Fruit fly (Drosophila melanogaster): Measurements from ENCODE around the gene bond.

Gene bond

dm6 chr3R:22597344-22597954, 47.0 kb downstream of the bond start (continued):
- TF ChIP-seq Opbp (GFP tag; IDR thresholded peaks at IDR 0.05; ENCODE audit: partially characterized antibody), result no peak
- no peak for TF ChIP-seq sc (optimal IDR thresholded peaks at IDR 0.05)
- TF ChIP-seq sc (GFP tag; optimal IDR thresholded peaks at IDR 0.05), result no peak
- peak; percentile 69; the same call in 1 of the 2 replicates for TF ChIP-seq wor (GFP tag; IDR thresholded peaks at IDR 0.05)
- TF ChIP-seq az2 (GFP tag; optimal IDR thresholded peaks at IDR 0.05), result peak; percentile 82
- TF ChIP-seq CG1602 (GFP tag; optimal IDR thresholded peaks at IDR 0.05), result peak; percentile 56
- peak; percentile 71 for TF ChIP-seq CG18599 (GFP tag; optimal IDR thresholded peaks at IDR 0.05)
- TF ChIP-seq gt (GFP tag; IDR thresholded peaks at IDR 0.05), result peak; percentile 31; the same call in 1 of the 2 replicates
- TF ChIP-seq CG9609 (GFP tag; optimal IDR thresholded peaks at IDR 0.05), result peak; percentile 23
- TF ChIP-seq tna (GFP tag; IDR thresholded peaks at IDR 0.05; ENCODE audit: partially characterized antibody), result no peak
- TF ChIP-seq CG3281 (GFP tag; optimal IDR thresholded peaks at IDR 0.05), result no peak
- TF ChIP-seq CG14014 (GFP tag; IDR thresholded peaks at IDR 0.05), result peak; percentile 76
- TF ChIP-seq croc (GFP tag; conservative IDR thresholded peaks at IDR 0.05), result peak; percentile 74
- TF ChIP-seq CG15011 (GFP tag; optimal IDR thresholded peaks at IDR 0.05), result no peak
- TF ChIP-seq Antp (GFP tag; optimal IDR thresholded peaks at IDR 0.05), result peak; percentile 79
- TF ChIP-seq Pdp1 (GFP tag; optimal IDR thresholded peaks at IDR 0.05), result peak; percentile 4 to 84
- TF ChIP-seq CG18619 (GFP tag; optimal IDR thresholded peaks at IDR 0.05), result peak; percentile 40
- TF ChIP-seq vfl (GFP tag; optimal IDR thresholded peaks at IDR 0.05), result no peak
- TF ChIP-seq kay (GFP tag; optimal IDR thresholded peaks at IDR 0.05), result peak; percentile 3
- TF ChIP-seq CG14050 (GFP tag; IDR thresholded peaks at IDR 0.05), result peak; percentile 57; the same call in 2 of the 3 replicates
- no peak for TF ChIP-seq br (optimal IDR thresholded peaks at IDR 0.05)
- TF ChIP-seq ranshi (GFP tag; IDR thresholded peaks at IDR 0.05), result peak; percentile 83
- peak; percentile 65; the same call in 3 of the 4 replicates for TF ChIP-seq Gug (GFP tag; IDR thresholded peaks at IDR 0.05)
- TF ChIP-seq lab (GFP tag; optimal IDR thresholded peaks at IDR 0.05), result peak; percentile 72
- no peak for TF ChIP-seq yki (optimal IDR thresholded peaks at IDR 0.05)
- no peak for TF ChIP-seq Hr51 (GFP tag; optimal IDR thresholded peaks at IDR 0.05)
- peak; percentile 78 for TF ChIP-seq CG11247 (GFP tag; IDR thresholded peaks at IDR 0.05)
- no peak for TF ChIP-seq C15 (GFP tag; IDR thresholded peaks at IDR 0.05)
- TF ChIP-seq trh (GFP tag; optimal IDR thresholded peaks at IDR 0.05), result no peak
- TF ChIP-seq sr (GFP tag; IDR thresholded peaks at IDR 0.05), result no peak
- TF ChIP-seq CG3163 (GFP tag; optimal IDR thresholded peaks at IDR 0.05), result peak; percentile 15
- TF ChIP-seq CG12769 (tag; optimal IDR thresholded peaks at IDR 0.05), result no peak
- TF ChIP-seq CG7839 (tag; optimal IDR thresholded peaks at IDR 0.05), result no peak
- peak; percentile 85 for TF ChIP-seq Ets65A (GFP tag)
- TF ChIP-seq tap (tag; optimal IDR thresholded peaks at IDR 0.05), result no peak
- TF ChIP-seq hth (optimal IDR thresholded peaks at IDR 0.05), result no peak
- peak; percentile 85 for TF ChIP-seq ara (GFP tag; IDR thresholded peaks at IDR 0.05)
- TF ChIP-seq CG3407 (GFP tag; optimal IDR thresholded peaks at IDR 0.05), result peak; percentile 70
- TF ChIP-seq nom (GFP tag; optimal IDR thresholded peaks at IDR 0.05), result no peak
- TF ChIP-seq Neu2 (GFP tag; optimal IDR thresholded peaks at IDR 0.05; ENCODE audit: borderline replicate concordance), result no peak
- TF ChIP-seq CG43689 (GFP tag; IDR thresholded peaks at IDR 0.05), result 0 out of 2 replicates have a peak, but pooled peaks have one; percentile 30
- TF ChIP-seq ken (GFP tag; IDR thresholded peaks at IDR 0.05), result peak; percentile 89
- TF ChIP-seq zf30C (GFP tag; optimal IDR thresholded peaks at IDR 0.05), result no peak
- no peak for TF ChIP-seq Asciz (GFP tag; optimal IDR thresholded peaks at IDR 0.05)
- no peak for TF ChIP-seq emc (GFP tag; optimal IDR thresholded peaks at IDR 0.05)
- no peak for TF ChIP-seq bigmax (GFP tag; optimal IDR thresholded peaks at IDR 0.05)
- peak; percentile 69 for TF ChIP-seq Ssrp (tag; optimal IDR thresholded peaks at IDR 0.05)
- TF ChIP-seq twi (tag; optimal IDR thresholded peaks at IDR 0.05), result no peak
- TF ChIP-seq NFAT (GFP tag; IDR thresholded peaks at IDR 0.05), result 0 out of 2 replicates have a peak, but pooled peaks have one; percentile 21
- TF ChIP-seq Atf6 (GFP tag; IDR thresholded peaks at IDR 0.05), result peak; percentile 45; the same call in 1 of the 2 replicates
- peak; percentile 93 for TF ChIP-seq Med (GFP tag)

Measured in whole organism, embryonic.